Fruit fly (Drosophila melanogaster) S2 (cell line): ENCODE measurements around the gene nkd.

Source experiments
- CG8478 ChIP-seq: fragments of >200 bp; optimal IDR thresholded peaks from 2 replicates; lab custom pipeline; 2018
- CTCF ChIP-seq, 2 experiments: fragments of >200 bp; optimal IDR thresholded peaks; 2 replicates each; lab custom pipeline; 2018

nkd gene

dm6 chr3L:19014090-19014489 lies 31.2 kb downstream of the nkd start:
- TF ChIP-seq CG8478 (lab: Kevin White, UChicago) (no peak), CTCF (optimal IDR thresholded peaks at IDR 0.05; lab: Kevin White, UChicago) (no peak)

dm6 chr3L:19013086-19013752 lies 32.0 kb downstream of the nkd start:
- TF ChIP-seq CTCF (optimal IDR thresholded peaks at IDR 0.05; lab: Kevin White, UChicago) (no peak), CG8478 (lab: Kevin White, UChicago) (no peak)

- TF ChIP-seq CTCF (optimal IDR thresholded peaks at IDR 0.05; lab: Kevin White, UChicago) (no peak), CG8478 (lab: Kevin White, UChicago) (no peak)
Observed at dm6 chr3L:19011174-19011573, 34.1 kb downstream of the nkd start.

dm6 chr3L:19005396-19005795 lies 39.9 kb downstream of the nkd start:
- TF ChIP-seq CG8478 (lab: Kevin White, UChicago) (no peak), CTCF (optimal IDR thresholded peaks at IDR 0.05; lab: Kevin White, UChicago) (no peak)

- TF ChIP-seq CTCF (optimal IDR thresholded peaks at IDR 0.05; lab: Kevin White, UChicago) (no peak), CG8478 (lab: Kevin White, UChicago) (no peak)
Observed at dm6 chr3L:19004120-19004519, 41.1 kb downstream of the nkd start.

dm6 chr3L:19003220-19003619 lies 42.0 kb downstream of the nkd start, which contains the start of gene SmydA-2:
Gene SmydA-2 (minus strand): TSS chr3L:19003252.
- no peak for TF ChIP-seq CTCF (optimal IDR thresholded peaks at IDR 0.05; lab: Kevin White, UChicago)
- no peak for TF ChIP-seq CG8478 (lab: Kevin White, UChicago)

dm6 chr3L:19000413-19000812 lies 44.8 kb downstream of the nkd start, which contains the start of gene CG3808:
Gene CG3808 (minus strand): TSS chr3L:19000608.
- TF ChIP-seq CTCF (optimal IDR thresholded peaks at IDR 0.05; lab: Kevin White, UChicago) (peak; percentile 29 to 45), CG8478 (lab: Kevin White, UChicago) (no peak)

dm6 chr3L:18998284-18998830 lies 46.9 kb downstream of the nkd start:
- TF ChIP-seq CTCF (optimal IDR thresholded peaks at IDR 0.05; lab: Kevin White, UChicago) (no peak), CG8478 (lab: Kevin White, UChicago) (no peak)

- no peak for TF ChIP-seq CTCF (optimal IDR thresholded peaks at IDR 0.05; lab: Kevin White, UChicago)
- TF ChIP-seq CG8478 (lab: Kevin White, UChicago): no peak
Observed at dm6 chr3L:18997590-18998283, 47.5 kb downstream of the nkd start, which contains the start of gene CG18135. Gene CG18135 (minus strand): TSS chr3L:18998283.

- TF ChIP-seq CG8478 (lab: Kevin White, UChicago) (no peak), CTCF (optimal IDR thresholded peaks at IDR 0.05; lab: Kevin White, UChicago) (no peak)
Observed at dm6 chr3L:18996774-18997589, 48.3 kb downstream of the nkd start.

dm6 chr3L:18996030-18996773 lies 49.0 kb downstream of the nkd start:
- TF ChIP-seq CTCF (optimal IDR thresholded peaks at IDR 0.05; lab: Kevin White, UChicago) (no peak), CG8478 (lab: Kevin White, UChicago) (no peak)

- TF ChIP-seq CTCF (optimal IDR thresholded peaks at IDR 0.05; lab: Kevin White, UChicago): no peak
- no peak for TF ChIP-seq CG8478 (lab: Kevin White, UChicago)
Observed at dm6 chr3L:18995667-18996029, 49.6 kb downstream of the nkd start.

dm6 chr3L:18994505-18994969 lies 50.7 kb downstream of the nkd start:
- TF ChIP-seq CTCF (optimal IDR thresholded peaks at IDR 0.05; lab: Kevin White, UChicago): no peak
- TF ChIP-seq CG8478 (lab: Kevin White, UChicago): no peak
